Worm (Caenorhabditis elegans): ENCODE measurements around the gene drr-2.

DNA sequence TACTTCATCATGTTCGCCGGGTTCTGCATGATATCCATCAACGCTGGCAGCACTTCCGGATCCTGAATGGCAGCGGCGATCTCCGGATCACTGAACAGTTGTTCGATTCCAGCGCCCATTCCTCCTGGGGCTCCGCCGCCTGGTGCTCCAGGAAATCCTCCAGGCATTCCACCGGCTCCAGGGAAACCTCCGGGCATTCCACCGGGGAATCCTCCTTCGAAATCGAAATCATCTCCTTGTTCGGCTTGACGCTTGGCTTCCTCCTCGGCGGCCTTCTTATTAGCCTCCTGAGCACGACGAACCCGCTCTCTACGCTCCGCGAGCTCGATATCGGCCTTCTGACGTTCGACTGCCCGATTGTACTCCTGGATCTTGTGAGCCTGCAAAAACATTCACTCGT, 27.8 kb downstream of the drr-2 start:
- TF ChIP-seq ama-1 (optimal IDR thresholded peaks at IDR 0.05) (no peak), ceh-13 (GFP tag; optimal IDR thresholded peaks at IDR 0.05) (no peak), scrt-1 (GFP tag; IDR thresholded peaks at IDR 0.05) (no peak), hmg-4 (GFP tag; optimal IDR thresholded peaks at IDR 0.05) (peak; percentile 21), ceh-36 (tag; optimal IDR thresholded peaks at IDR 0.05) (no peak), tbx-11 (GFP tag; IDR thresholded peaks at IDR 0.05) (no peak), tbx-37 (GFP tag; conservative IDR thresholded peaks at IDR 0.05) (no peak), flt-1 (GFP tag; IDR thresholded peaks at IDR 0.05) (no peak), pes-1 (GFP tag; IDR thresholded peaks at IDR 0.05) (no peak), tra-4 (tag; optimal IDR thresholded peaks at IDR 0.05) (no peak), sea-1 (GFP tag; conservative IDR thresholded peaks at IDR 0.05) (no peak), hnd-1 (tag; optimal IDR thresholded peaks at IDR 0.05) (no peak)
